Fruit fly (Drosophila melanogaster) whole organism, embryonic: ENCODE results near the gene CG11700.

ENCODE experiments used
- Atf3 ChIP-seq: fragments of 200-800 bp; sonication (Bioruptor generic); optimal IDR thresholded peaks from 3 replicates; lab custom pipeline; 2016; ENCODE audit warnings: missing biosample characterization, missing genetic modification characterization
- CG1024 ChIP-seq: fragments of 200-800 bp; sonication (Bioruptor generic); IDR thresholded peaks from 2 replicates; pipeline ENCODE4 v1.3.6; 2022; ENCODE audit warnings: missing biosample characterization, missing genetic modification characterization
- CG11085 ChIP-seq: fragments of 200-800 bp; sonication (Bioruptor generic); IDR thresholded peaks from 2 replicates; pipeline ENCODE4 v1.3.6; 2022; ENCODE audit warnings: missing biosample characterization, missing genetic modification characterization
- CG12155 ChIP-seq: fragments of 200-800 bp; sonication (Bioruptor generic); optimal IDR thresholded peaks from 3 replicates; lab custom pipeline; 2016; ENCODE audit warnings: missing biosample characterization, missing genetic modification characterization
- CG15073 ChIP-seq: fragments of 200-800 bp; sonication (Bioruptor generic); optimal IDR thresholded peaks from 2 replicates; lab custom pipeline; 2016; ENCODE audit warnings: missing biosample characterization, missing genetic modification characterization
- CG17829 ChIP-seq: fragments of 200-800 bp; optimal IDR thresholded peaks from 2 replicates; lab custom pipeline; 2019; ENCODE audit warnings: missing biosample characterization, mild to moderate bottlenecking, missing genetic modification characterization, moderate library complexity
- CG18476 ChIP-seq: fragments of 200-800 bp; sonication (Bioruptor generic); optimal IDR thresholded peaks from 2 replicates; lab custom pipeline; 2016; ENCODE audit warnings: missing biosample characterization, mild to moderate bottlenecking, missing genetic modification characterization
- CG18764 ChIP-seq: fragments of 200-800 bp; sonication (Bioruptor generic); optimal IDR thresholded peaks from 3 replicates; lab custom pipeline; 2016; ENCODE audit warnings: missing biosample characterization, missing genetic modification characterization
- CG32767 ChIP-seq: fragments of 200-800 bp; sonication (Bioruptor generic); IDR thresholded peaks from 2 replicates; pipeline ENCODE4 v1.3.6; 2022; ENCODE audit warnings: missing biosample characterization, missing genetic modification characterization
- CG4282 ChIP-seq: fragments of 200-800 bp; sonication (Bioruptor generic); optimal IDR thresholded peaks from 2 replicates; lab custom pipeline; 2016; ENCODE audit warnings: missing biosample characterization, missing genetic modification characterization
- CG4424 ChIP-seq: fragments of 200-800 bp; sonication (Bioruptor generic); optimal IDR thresholded peaks from 3 replicates; lab custom pipeline; 2016; ENCODE audit warnings: missing biosample characterization, missing genetic modification characterization
- CG6689 ChIP-seq: fragments of 200-800 bp; sonication (Bioruptor generic); IDR thresholded peaks from 2 replicates; pipeline ENCODE4 v1.3.6; 2022; ENCODE audit warnings: missing biosample characterization, missing genetic modification characterization
- CG7357 ChIP-seq: fragments of 200-800 bp; sonication (Bioruptor generic); IDR thresholded peaks from 3 replicates; pipeline ENCODE4 v1.3.6; 2022; ENCODE audit warnings: missing biosample characterization, missing genetic modification characterization
- CG8089 ChIP-seq: fragments of 200-800 bp; sonication (Bioruptor generic); optimal IDR thresholded peaks from 3 replicates; lab custom pipeline; 2016; ENCODE audit warnings: missing biosample characterization, missing genetic modification characterization
- Dad ChIP-seq: fragments of 200-800 bp; sonication (Bioruptor generic); optimal IDR thresholded peaks from 3 replicates; lab custom pipeline; 2016; ENCODE audit warnings: missing biosample characterization, missing genetic modification characterization
- Ets65A ChIP-seq: fragments of 200-800 bp; sonication (Bioruptor generic); peaks from one replicate; lab custom pipeline; 2016; ENCODE audit warnings: missing biosample characterization, missing genetic modification characterization
- Fer1 ChIP-seq: fragments of 200-800 bp; sonication (Bioruptor generic); optimal IDR thresholded peaks from 2 replicates; lab custom pipeline; 2017; ENCODE audit warnings: missing biosample characterization, mild to moderate bottlenecking, missing genetic modification characterization
- Fer3 ChIP-seq: fragments of 200-800 bp; sonication (Bioruptor generic); optimal IDR thresholded peaks from 2 replicates; lab custom pipeline; 2018; ENCODE audit warnings: missing biosample characterization, mild to moderate bottlenecking, missing genetic modification characterization, moderate library complexity
- Gug ChIP-seq: fragments of 200-800 bp; sonication (Bioruptor generic); IDR thresholded peaks from 4 replicates; pipeline ENCODE4 v1.3.6; 2022; ENCODE audit warnings: missing biosample characterization, missing genetic modification characterization
- HLH3B ChIP-seq: fragments of 200-800 bp; sonication (Bioruptor generic); IDR thresholded peaks from 2 replicates; pipeline ENCODE4 v1.3.6; 2022; ENCODE audit warnings: missing biosample characterization, missing genetic modification characterization
- HmgZ ChIP-seq: fragments of 200-800 bp; sonication (Bioruptor generic); optimal IDR thresholded peaks from 2 replicates; lab custom pipeline; 2018; ENCODE audit warnings: missing biosample characterization, mild to moderate bottlenecking, missing genetic modification characterization
- Hmr ChIP-seq: fragments of 200-800 bp; sonication (Bioruptor generic); optimal IDR thresholded peaks from 3 replicates; lab custom pipeline; 2017; ENCODE audit warnings: mild to moderate bottlenecking, missing biosample characterization, missing genetic modification reagents, missing genetic modification characterization
- Meics ChIP-seq: fragments of 200-800 bp; sonication (Bioruptor generic); optimal IDR thresholded peaks from 2 replicates; lab custom pipeline; 2017; ENCODE audit warnings: missing biosample characterization, mild to moderate bottlenecking, missing genetic modification characterization
- Nf-YA ChIP-seq: fragments of 200-800 bp; sonication (Bioruptor generic); IDR thresholded peaks from 2 replicates; pipeline ENCODE4 v1.3.6; 2022; ENCODE audit warnings: missing biosample characterization, missing genetic modification characterization
- Oli ChIP-seq: fragments of 200-800 bp; sonication (Bioruptor generic); optimal IDR thresholded peaks from 2 replicates; lab custom pipeline; 2018; ENCODE audit warnings: missing biosample characterization, mild to moderate bottlenecking, missing genetic modification characterization, moderate library complexity
- Ptx1 ChIP-seq: fragments of 200-800 bp; sonication (Bioruptor generic); IDR thresholded peaks from 2 replicates; pipeline ENCODE4 v1.3.6; 2022; ENCODE audit warnings: missing biosample characterization, missing genetic modification characterization
- Ravus ChIP-seq: fragments of 200-800 bp; sonication (Bioruptor generic); IDR thresholded peaks from 2 replicates; pipeline ENCODE4 v1.3.6; 2022; ENCODE audit warnings: missing biosample characterization, missing genetic modification characterization
- Sox102F ChIP-seq: fragments of 200-800 bp; sonication (Bioruptor generic); optimal IDR thresholded peaks from 2 replicates; lab custom pipeline; 2018; ENCODE audit warnings: missing biosample characterization, mild to moderate bottlenecking, missing genetic modification characterization, moderate library complexity
- Trl ChIP-seq, 3 experiments: fragments of >200 bp in 2 of 3; fragments of 200-800 bp in 1 of 3; sonication (Bioruptor generic) in 1 of 3; optimal IDR thresholded peaks; 2 replicates in 1 of 3; 3 replicates in 2 of 3; lab custom pipeline; 2016 to 2017; ENCODE audit warnings: missing biosample characterization in 1 of 3, missing genetic modification characterization in 1 of 3
- Xbp1 ChIP-seq: fragments of 200-800 bp; sonication (Bioruptor generic); optimal IDR thresholded peaks from 3 replicates; lab custom pipeline; 2016; ENCODE audit warnings: missing biosample characterization, mild to moderate bottlenecking, missing genetic modification characterization
- aop ChIP-seq: fragments of 200-800 bp; sonication (Bioruptor generic); IDR thresholded peaks from 2 replicates; pipeline ENCODE4 v1.3.6; 2022; ENCODE audit warnings: missing biosample characterization, missing genetic modification characterization
- cg ChIP-seq: fragments of 200-800 bp; sonication (Bioruptor generic); optimal IDR thresholded peaks from 3 replicates; lab custom pipeline; 2019; ENCODE audit warnings: missing biosample characterization, mild to moderate bottlenecking, missing genetic modification characterization, moderate library complexity
- chn ChIP-seq: fragments of 200-800 bp; sonication (Bioruptor generic); optimal IDR thresholded peaks from 2 replicates; lab custom pipeline; 2016; ENCODE audit warnings: missing biosample characterization, missing genetic modification characterization
- cwo ChIP-seq: fragments of 200-800 bp; sonication (Bioruptor generic); optimal IDR thresholded peaks from 3 replicates; lab custom pipeline; 2017; ENCODE audit warnings: missing biosample characterization, missing genetic modification characterization, mild to moderate bottlenecking, moderate library complexity, missing genetic modification reagents
- dysf ChIP-seq: fragments of 200-800 bp; sonication (Bioruptor generic); IDR thresholded peaks from 3 replicates; pipeline ENCODE4 v1.3.6; 2022; ENCODE audit warnings: missing biosample characterization, missing genetic modification characterization
- emc ChIP-seq: fragments of 200-800 bp; sonication (Bioruptor generic); optimal IDR thresholded peaks from 2 replicates; lab custom pipeline; 2016; ENCODE audit warnings: missing biosample characterization, missing genetic modification characterization
- esg ChIP-seq: fragments of 200-800 bp; sonication (Bioruptor generic); conservative IDR thresholded peaks from 2 replicates; pipeline ENCODE4 v1.3.6; 2022; ENCODE audit warnings: missing biosample characterization, missing genetic modification characterization
- fd102C ChIP-seq: fragments of 200-800 bp; sonication (Bioruptor generic); optimal IDR thresholded peaks from 2 replicates; lab custom pipeline; 2018; ENCODE audit warnings: missing biosample characterization, mild to moderate bottlenecking, missing genetic modification characterization, moderate library complexity
- fd96Cb ChIP-seq: fragments of 200-800 bp; sonication (Bioruptor generic); optimal IDR thresholded peaks from 2 replicates; lab custom pipeline; 2018; ENCODE audit warnings: missing biosample characterization, mild to moderate bottlenecking, missing genetic modification characterization, moderate library complexity
- fu2 ChIP-seq: fragments of 200-800 bp; sonication (Bioruptor generic); optimal IDR thresholded peaks from 2 replicates; lab custom pipeline; 2016; ENCODE audit warnings: missing biosample characterization, missing genetic modification characterization
- grau ChIP-seq: fragments of 200-800 bp; optimal IDR thresholded peaks from 3 replicates; lab custom pipeline; 2019; ENCODE audit warnings: missing biosample characterization, mild to moderate bottlenecking, missing genetic modification characterization, moderate library complexity
- lilli ChIP-seq: fragments of 200-800 bp; sonication (Bioruptor generic); optimal IDR thresholded peaks from 3 replicates; lab custom pipeline; 2016; ENCODE audit warnings: missing biosample characterization, missing genetic modification characterization
- lola ChIP-seq, 3 experiments: fragments of >200 bp in 2 of 3; fragments of 200-800 bp in 1 of 3; sonication (Bioruptor generic) in 1 of 3; optimal IDR thresholded peaks; 2 replicates each; lab custom pipeline; 2017 to 2019; ENCODE audit warnings: missing biosample characterization in 3 of 3, missing genetic modification characterization in 3 of 3, mild to moderate bottlenecking in 1 of 3, moderate library complexity in 1 of 3
- nom ChIP-seq: fragments of 200-800 bp; sonication (Bioruptor generic); optimal IDR thresholded peaks from 2 replicates; lab custom pipeline; 2017; ENCODE audit warnings: missing biosample characterization, missing genetic modification characterization, mild to moderate bottlenecking, moderate library complexity, missing genetic modification reagents
- pnt ChIP-seq: fragments of 200-800 bp; sonication (Bioruptor generic); optimal IDR thresholded peaks from 3 replicates; lab custom pipeline; 2016; ENCODE audit warnings: missing biosample characterization, missing genetic modification characterization
- pum ChIP-seq: fragments of 200-800 bp; sonication (Bioruptor generic); optimal IDR thresholded peaks from 2 replicates; lab custom pipeline; 2016; ENCODE audit warnings: missing biosample characterization, missing genetic modification characterization
- shn ChIP-seq: fragments of 200-800 bp; sonication (Bioruptor generic); optimal IDR thresholded peaks from 3 replicates; lab custom pipeline; 2016; ENCODE audit warnings: missing biosample characterization, missing genetic modification characterization
- tgo ChIP-seq: fragments of 200-800 bp; sonication (Bioruptor generic); IDR thresholded peaks from 3 replicates; pipeline ENCODE4 v1.3.6; 2022; ENCODE audit warnings: missing biosample characterization, missing genetic modification characterization
- tx ChIP-seq: fragments of 200-800 bp; sonication (Bioruptor generic); optimal IDR thresholded peaks from 2 replicates; lab custom pipeline; 2016; ENCODE audit warnings: missing biosample characterization, missing genetic modification characterization
- usp ChIP-seq: fragments of >200 bp; optimal IDR thresholded peaks from 2 replicates; lab custom pipeline; 2017; ENCODE audit warnings: missing biosample characterization, missing genetic modification characterization
- wor ChIP-seq: fragments of 200-800 bp; sonication (Bioruptor generic); IDR thresholded peaks from 2 replicates; pipeline ENCODE4 v1.3.6; 2022; ENCODE audit warnings: missing biosample characterization, missing genetic modification characterization
- zfh2 ChIP-seq: fragments of 200-800 bp; sonication (Bioruptor generic); optimal IDR thresholded peaks from 2 replicates; lab custom pipeline; 2016; ENCODE audit warnings: missing biosample characterization, missing genetic modification characterization

The CG11700 gene

dm6 chrX:6310408-6310807 is 27.0 kb upstream of the CG11700 start (continued):
- TF ChIP-seq pnt (GFP tag; lab: Kevin White, UChicago), result no peak
- TF ChIP-seq Ets65A, result peak; percentile 94
- TF ChIP-seq Ptx1, result peak; percentile 25; the same call in 1 of the 2 replicates
- TF ChIP-seq Hmr (GFP tag; lab: Kevin White, UChicago), result peak; percentile 39
- TF ChIP-seq lilli, result no peak
- TF ChIP-seq fd102C (GFP tag; lab: Kevin White, UChicago), result no peak
- no peak for TF ChIP-seq CG1024 (GFP tag; lab: Robert Waterston, UW)
- no peak for TF ChIP-seq lola (GFP tag; optimal IDR thresholded peaks at IDR 0.05; lab: Kevin White, UChicago)
- no peak for TF ChIP-seq cwo (GFP tag; lab: Kevin White, UChicago)
- TF ChIP-seq CG8089, result no peak
- peak; percentile 29 for TF ChIP-seq fd96Cb (tag; lab: Kevin White, UChicago)
- TF ChIP-seq esg, result 0 out of 2 replicates have a peak, but pooled peaks have one; percentile 6
- peak; percentile 53 for TF ChIP-seq Sox102F (GFP tag; lab: Kevin White, UChicago)
- TF ChIP-seq CG15073 (GFP tag; lab: Kevin White, UChicago), result no peak
- TF ChIP-seq Gug (GFP tag; lab: Robert Waterston, UW), result no peak
- 0 out of 3 replicates have a peak, but pooled peaks have one; percentile 12 for TF ChIP-seq CG7357 (GFP tag; lab: Robert Waterston, UW)
- no peak for TF ChIP-seq CG11085 (GFP tag; lab: Robert Waterston, UW)
- TF ChIP-seq Ravus (GFP tag; lab: Robert Waterston, UW), result no peak
- peak; percentile 9 for TF ChIP-seq Xbp1
- TF ChIP-seq Dad, result no peak
- TF ChIP-seq Nf-YA, result no peak
- peak; percentile 12 for TF ChIP-seq Meics (GFP tag; lab: Kevin White, UChicago)
- 0 out of 2 replicates have a peak, but pooled peaks have one; percentile 31 for TF ChIP-seq HLH3B
- TF ChIP-seq tgo (GFP tag; lab: Robert Waterston, UW), result no peak
- no peak for TF ChIP-seq fu2
- TF ChIP-seq CG6689 (GFP tag; lab: Robert Waterston, UW), result 0 out of 2 replicates have a peak, but pooled peaks have one; percentile 14
- no peak for TF ChIP-seq shn (GFP tag; lab: Kevin White, UChicago)
- peak; percentile 19 for TF ChIP-seq Atf3 (GFP tag; lab: Kevin White, UChicago)
- TF ChIP-seq Oli (tag; lab: Kevin White, UChicago), result peak; percentile 6
- no peak for TF ChIP-seq chn
- no peak for TF ChIP-seq aop (GFP tag; lab: Robert Waterston, UW)
- TF ChIP-seq wor (GFP tag; lab: Robert Waterston, UW), result no peak
- no peak for TF ChIP-seq cg (GFP tag; lab: Kevin White, UChicago)
- no peak for TF ChIP-seq CG4424 (GFP tag; lab: Kevin White, UChicago)
- no peak for TF ChIP-seq Trl (optimal IDR thresholded peaks at IDR 0.05; lab: Kevin White, UChicago)
- peak; percentile 11 for TF ChIP-seq Trl (GFP tag; optimal IDR thresholded peaks at IDR 0.05; lab: Kevin White, UChicago)
- TF ChIP-seq tx, result no peak
- no peak for TF ChIP-seq CG17829 (tag; lab: Kevin White, UChicago)
- TF ChIP-seq grau (tag; lab: Kevin White, UChicago), result peak; percentile 31
- TF ChIP-seq CG18764, result no peak
- no peak for TF ChIP-seq CG4282
- TF ChIP-seq usp (GFP tag; lab: Kevin White, UChicago), result no peak
- TF ChIP-seq zfh2 (GFP tag; lab: Kevin White, UChicago), result no peak
- TF ChIP-seq CG12155 (GFP tag; lab: Kevin White, UChicago), result no peak
- no peak for TF ChIP-seq nom
- TF ChIP-seq CG32767, result no peak
- peak; percentile 35; the same call in 1 of the 3 replicates for TF ChIP-seq dysf (GFP tag; lab: Robert Waterston, UW)
- peak; percentile 11 for TF ChIP-seq Fer3
- peak; percentile 19 for TF ChIP-seq emc (GFP tag; lab: Kevin White, UChicago)
- TF ChIP-seq Fer1 (GFP tag; lab: Kevin White, UChicago), result peak; percentile 22
- TF ChIP-seq CG18476 (GFP tag; lab: Kevin White, UChicago), result no peak
- no peak for TF ChIP-seq pum
- no peak for TF ChIP-seq HmgZ (tag; lab: Kevin White, UChicago)
